Worm (Caenorhabditis elegans) whole organism, late embryonic: ENCODE measurements around the gene mrpl-35.

Experiments
- C08G9.2 ChIP-seq: sonication (generic microtip); optimal IDR thresholded peaks from 2 replicates; lab custom pipeline; 2016; ENCODE audit warnings: mild to moderate bottlenecking, missing genetic modification characterization, moderate library complexity, missing compliant biosample characterization
- F13H6.1 ChIP-seq: sonication (generic microtip); optimal IDR thresholded peaks from 2 replicates; lab custom pipeline; 2016; ENCODE audit warnings: missing genetic modification characterization, missing compliant biosample characterization
- ama-1 ChIP-seq: fragments of 150-350 bp; optimal IDR thresholded peaks from 2 replicates; lab custom pipeline; 2014
- ceh-14 ChIP-seq: sonication (generic microtip); optimal IDR thresholded peaks from 2 replicates; lab custom pipeline; 2016; ENCODE audit warnings: missing genotype, missing genetic modification characterization, missing compliant biosample characterization
- ceh-18 ChIP-seq: sonication (generic microtip); optimal IDR thresholded peaks from 2 replicates; lab custom pipeline; 2016; ENCODE audit warnings: missing genetic modification characterization, missing compliant biosample characterization
- ceh-2 ChIP-seq: sonication (generic microtip); optimal IDR thresholded peaks from 2 replicates; lab custom pipeline; 2016; ENCODE audit warnings: missing genotype, missing genetic modification characterization, missing compliant biosample characterization
- ceh-24 ChIP-seq: sonication (generic microtip); optimal IDR thresholded peaks from 2 replicates; lab custom pipeline; 2016; ENCODE audit warnings: mild to moderate bottlenecking, missing genetic modification characterization, missing compliant biosample characterization
- ceh-30 ChIP-seq: fragments of 150-350 bp; optimal IDR thresholded peaks from 2 replicates; lab custom pipeline; 2014; ENCODE audit warnings: missing biosample characterization, missing genetic modification characterization
- dmd-4 ChIP-seq: sonication (generic microtip); optimal IDR thresholded peaks from 2 replicates; lab custom pipeline; 2016; ENCODE audit warnings: borderline replicate concordance, missing genetic modification characterization, missing compliant biosample characterization
- dve-1 ChIP-seq: sonication (generic microtip); optimal IDR thresholded peaks from 2 replicates; lab custom pipeline; 2017; ENCODE audit warnings: antibody characterized with exemption, mild to moderate bottlenecking, missing genetic modification characterization, missing compliant biosample characterization
- elt-4 ChIP-seq: sonication (generic microtip); optimal IDR thresholded peaks from 2 replicates; lab custom pipeline; 2016; ENCODE audit warnings: missing genetic modification characterization, missing compliant biosample characterization
- ets-4 ChIP-seq: sonication (generic microtip); optimal IDR thresholded peaks from 2 replicates; lab custom pipeline; 2016; ENCODE audit warnings: missing genetic modification characterization, missing compliant biosample characterization
- eyg-1 ChIP-seq: sonication (generic microtip); optimal IDR thresholded peaks from 2 replicates; lab custom pipeline; 2016; ENCODE audit warnings: missing genotype, missing genetic modification characterization, missing compliant biosample characterization
- fkh-6 ChIP-seq: sonication (generic microtip); optimal IDR thresholded peaks from 2 replicates; lab custom pipeline; 2016; ENCODE audit warnings: missing genetic modification characterization, missing compliant biosample characterization
- gmeb-2 ChIP-seq: sonication (generic microtip); optimal IDR thresholded peaks from 2 replicates; lab custom pipeline; 2016; ENCODE audit warnings: missing genetic modification characterization, inconsistent platforms, missing compliant biosample characterization
- hlh-13 ChIP-seq: fragments of 200-800 bp; sonication (Bioruptor generic); optimal IDR thresholded peaks from 2 replicates; lab custom pipeline; 2018; ENCODE audit warnings: mild to moderate bottlenecking, missing genetic modification characterization, missing compliant biosample characterization
- hlh-30 ChIP-seq: sonication (generic microtip); optimal IDR thresholded peaks from 2 replicates; lab custom pipeline; 2017; ENCODE audit warnings: antibody characterized with exemption, missing genetic modification characterization, missing compliant biosample characterization; ENCODE audit not compliant: insufficient read depth
- hlh-8 ChIP-seq: sonication (generic microtip); optimal IDR thresholded peaks from 2 replicates; lab custom pipeline; 2016; ENCODE audit warnings: missing genotype, missing genetic modification characterization, missing compliant biosample characterization
- madf-2 ChIP-seq: sonication (generic microtip); optimal IDR thresholded peaks from 2 replicates; lab custom pipeline; 2017; ENCODE audit warnings: missing genetic modification characterization, missing compliant biosample characterization
- mec-3 ChIP-seq: sonication (generic microtip); optimal IDR thresholded peaks from 2 replicates; lab custom pipeline; 2016; ENCODE audit warnings: borderline replicate concordance, missing genetic modification characterization, missing compliant biosample characterization
- nfya-1 ChIP-seq: sonication (generic microtip); optimal IDR thresholded peaks from 2 replicates; lab custom pipeline; 2017; ENCODE audit warnings: missing genetic modification characterization, mild to moderate bottlenecking, missing compliant biosample characterization, antibody characterized with exemption, moderate library complexity
- nhr-11 ChIP-seq: fragments of 150-350 bp; optimal IDR thresholded peaks from 2 replicates; lab custom pipeline; 2014; ENCODE audit warnings: missing biosample characterization, missing genetic modification characterization
- npax-4 ChIP-seq: sonication (generic microtip); optimal IDR thresholded peaks from 2 replicates; lab custom pipeline; 2016; ENCODE audit warnings: missing genetic modification characterization, missing compliant biosample characterization
- odd-2 ChIP-seq: sonication (generic microtip); optimal IDR thresholded peaks from 2 replicates; lab custom pipeline; 2017; ENCODE audit warnings: antibody characterized with exemption, mild to moderate bottlenecking, missing genetic modification characterization, missing compliant biosample characterization
- pqm-1 ChIP-seq: sonication (generic microtip); optimal IDR thresholded peaks from 2 replicates; lab custom pipeline; 2016; ENCODE audit warnings: missing genetic modification characterization, missing compliant biosample characterization
- rnt-1 ChIP-seq: sonication (generic microtip); optimal IDR thresholded peaks from 2 replicates; lab custom pipeline; 2016; ENCODE audit warnings: missing genetic modification characterization, missing compliant biosample characterization
- sdc-2 ChIP-seq: sonication (generic microtip); optimal IDR thresholded peaks from 2 replicates; lab custom pipeline; 2016; ENCODE audit warnings: missing genotype, missing genetic modification characterization, missing compliant biosample characterization
- sox-2 ChIP-seq: fragments of 200-800 bp; sonication (Bioruptor generic); IDR thresholded peaks from 2 replicates; pipeline ENCODE4 v1.3.6; 2022; ENCODE audit warnings: missing genetic modification reagents, missing genetic modification characterization, missing compliant biosample characterization
- syd-9 ChIP-seq: sonication (generic microtip); optimal IDR thresholded peaks from 2 replicates; lab custom pipeline; 2016; ENCODE audit warnings: mild to moderate bottlenecking, missing genetic modification characterization, moderate library complexity, missing compliant biosample characterization
- tbx-7 ChIP-seq: sonication (generic microtip); optimal IDR thresholded peaks from 2 replicates; lab custom pipeline; 2016; ENCODE audit warnings: missing genotype, missing genetic modification characterization, missing compliant biosample characterization
- ttx-3 ChIP-seq: sonication (generic microtip); optimal IDR thresholded peaks from 2 replicates; lab custom pipeline; 2016; ENCODE audit warnings: missing genetic modification reagents, missing genetic modification characterization, missing compliant biosample characterization
- unc-3 ChIP-seq, 2 experiments: fragments of 200-800 bp in 1 of 2; sonication (Bioruptor generic) in 1 of 2; sonication (generic microtip) in 1 of 2; conservative IDR thresholded peaks in 1 of 2; optimal IDR thresholded peaks in 1 of 2; 2 replicates each; pipeline versions ENCODE4 v1.3.6 to Lab custom; 2016 to 2022; ENCODE audit warnings: missing compliant biosample characterization in 2 of 2, missing genetic modification characterization in 2 of 2, missing genetic modification reagents in 1 of 2
- unc-42 ChIP-seq: sonication (generic microtip); optimal IDR thresholded peaks from 2 replicates; lab custom pipeline; 2016; ENCODE audit warnings: missing genotype, missing genetic modification characterization, missing compliant biosample characterization
- unc-86 ChIP-seq: sonication (generic microtip); optimal IDR thresholded peaks from 2 replicates; lab custom pipeline; 2016; ENCODE audit warnings: missing genetic modification characterization, missing compliant biosample characterization
- zip-5 ChIP-seq: sonication (generic microtip); optimal IDR thresholded peaks from 2 replicates; lab custom pipeline; 2016; ENCODE audit warnings: missing genetic modification characterization, missing compliant biosample characterization

mrpl-35 gene

ce11 chrIII:3476245-3476644 is 33.8 kb upstream of the mrpl-35 start (continued):
- peak; percentile 75 for TF ChIP-seq elt-4
- peak; percentile 93 for TF ChIP-seq hlh-8 (tag; lab: Kevin White, UChicago)
- no peak for TF ChIP-seq unc-3 (GFP tag; conservative IDR thresholded peaks at IDR 0.05; lab: Robert Waterston, UW)
- TF ChIP-seq unc-3 (tag; optimal IDR thresholded peaks at IDR 0.05; lab: Kevin White, UChicago): peak; percentile 88
- peak; percentile 95 for TF ChIP-seq ceh-14 (tag; lab: Kevin White, UChicago)
- no peak for TF ChIP-seq nfya-1 (tag; lab: Kevin White, UChicago)
- TF ChIP-seq unc-86 (tag; lab: Kevin White, UChicago): peak; percentile 82
- peak; percentile 76 for TF ChIP-seq fkh-6 (tag; lab: Kevin White, UChicago)
- TF ChIP-seq odd-2: no peak
- TF ChIP-seq syd-9 (tag; lab: Kevin White, UChicago): peak; percentile 22
- TF ChIP-seq nhr-11: no peak
- TF ChIP-seq ceh-18 (tag; lab: Kevin White, UChicago): peak; percentile 32
- no peak for TF ChIP-seq ama-1 (lab: Kevin White, UChicago)
- TF ChIP-seq mec-3 (tag; lab: Kevin White, UChicago): peak; percentile 96
- TF ChIP-seq gmeb-2 (tag; lab: Kevin White, UChicago): peak; percentile 43
- TF ChIP-seq F13H6.1: peak; percentile 79
- peak; percentile 96 for TF ChIP-seq ceh-2 (tag; lab: Kevin White, UChicago)
- peak; percentile 99 for TF ChIP-seq tbx-7 (tag; lab: Kevin White, UChicago)
- TF ChIP-seq ttx-3: peak; percentile 72
- peak; percentile 87 for TF ChIP-seq rnt-1 (tag; lab: Kevin White, UChicago)
- no peak for TF ChIP-seq madf-2 (tag; lab: Kevin White, UChicago)
- TF ChIP-seq C08G9.2: peak; percentile 99
- no peak for TF ChIP-seq ceh-30
- peak; percentile 71 for TF ChIP-seq sdc-2 (tag; lab: Kevin White, UChicago)
- TF ChIP-seq, all 69 proteins: peak for 40

- TF ChIP-seq dmd-4 (tag; lab: Kevin White, UChicago) (no peak), dve-1 (tag; lab: Kevin White, UChicago) (peak; percentile 90)
Measured at ce11 chrIII:3477375-3477774, 32.7 kb upstream of the mrpl-35 start.

DNA sequence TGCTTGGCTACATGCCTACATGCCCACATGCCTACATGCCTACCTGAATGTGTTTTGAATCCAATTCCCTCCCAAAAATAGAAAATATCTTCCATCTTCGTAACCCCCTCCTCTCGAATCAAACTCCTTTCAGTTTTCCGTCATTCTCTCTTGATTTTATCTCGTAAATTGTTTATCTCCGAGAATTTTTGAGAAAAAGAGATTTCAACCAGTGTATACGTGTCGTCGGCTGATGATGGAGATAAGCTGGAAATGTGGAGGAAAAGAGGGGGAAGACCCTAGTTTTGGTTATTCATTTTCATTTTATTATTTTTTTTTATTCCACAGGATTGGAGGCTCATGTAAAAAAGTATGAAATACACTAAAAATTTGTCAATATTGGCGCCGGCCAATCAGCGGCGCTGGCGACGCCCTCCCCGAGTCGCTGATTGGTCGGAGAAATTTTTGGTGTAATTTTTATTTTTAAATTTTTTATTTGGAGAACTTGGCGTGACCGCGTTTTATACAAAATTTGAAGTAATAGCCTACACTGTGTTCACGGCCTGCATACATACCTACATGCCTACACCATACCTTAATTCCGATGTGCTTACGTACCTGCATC is 31.1 kb upstream of the mrpl-35 start:
- TF ChIP-seq rnt-1 (tag; lab: Kevin White, UChicago) (no peak), nfya-1 (tag; lab: Kevin White, UChicago) (peak; percentile 86), zip-5 (tag; lab: Kevin White, UChicago) (no peak)

ce11 chrIII:3480236-3480635 is 29.8 kb upstream of the mrpl-35 start:
- TF ChIP-seq hlh-30 (tag; lab: Kevin White, UChicago) (peak; percentile 19), pqm-1 (tag; lab: Kevin White, UChicago) (no peak)
- TF ChIP-seq, all 69 proteins: peak for 1

ce11 chrIII:3480950-3481349 is 29.1 kb upstream of the mrpl-35 start:
- no peak for TF ChIP-seq sdc-2 (tag; lab: Kevin White, UChicago)
- no peak for TF ChIP-seq ceh-2 (tag; lab: Kevin White, UChicago)
- no peak for TF ChIP-seq npax-4 (tag; lab: Kevin White, UChicago)
- no peak for TF ChIP-seq ttx-3
- TF ChIP-seq sox-2 (GFP tag; lab: Robert Waterston, UW): no peak

ce11 chrIII:3482291-3482690 is 27.7 kb upstream of the mrpl-35 start, which contains the start of gene C34C12.6:
TSS of gene C34C12.6 (plus strand) at chrIII:3482591.
- TF ChIP-seq ceh-24 (no peak), ets-4 (tag; lab: Kevin White, UChicago) (no peak), hlh-13 (no peak), pqm-1 (tag; lab: Kevin White, UChicago) (no peak), madf-2 (tag; lab: Kevin White, UChicago) (no peak), rnt-1 (tag; lab: Kevin White, UChicago) (no peak), unc-42 (tag; lab: Kevin White, UChicago) (no peak), sdc-2 (tag; lab: Kevin White, UChicago) (no peak), fkh-6 (tag; lab: Kevin White, UChicago) (no peak), eyg-1 (tag; lab: Kevin White, UChicago) (no peak)
